Worm (Caenorhabditis elegans) whole organism, mixed stage, embryonic: ENCODE data around the gene hlh-33.

Source experiments
- ceh-83 ChIP-seq: fragments of 200-800 bp; sonication (Bioruptor generic); optimal IDR thresholded peaks from 2 replicates; lab custom pipeline; 2018; ENCODE audit warnings: mild to moderate bottlenecking, missing genetic modification characterization, missing compliant biosample characterization
- ces-1 ChIP-seq: fragments of 150-350 bp; optimal IDR thresholded peaks from 2 replicates; lab custom pipeline; 2014; ENCODE audit warnings: missing biosample characterization, missing genetic modification reagents, missing genetic modification characterization
- lin-13 ChIP-seq: fragments of 150-350 bp; optimal IDR thresholded peaks from 2 replicates; lab custom pipeline; 2014; ENCODE audit warnings: missing biosample characterization, missing genetic modification characterization
- lsy-2 ChIP-seq: fragments of 150-350 bp; optimal IDR thresholded peaks from 2 replicates; lab custom pipeline; 2014; ENCODE audit warnings: missing biosample characterization, missing genetic modification characterization
- mab-5 ChIP-seq: fragments of 150-350 bp; optimal IDR thresholded peaks from 2 replicates; lab custom pipeline; 2014; ENCODE audit warnings: missing biosample characterization, missing genetic modification characterization
- nhr-237 ChIP-seq: fragments of 150-350 bp; optimal IDR thresholded peaks from 2 replicates; lab custom pipeline; 2014; ENCODE audit warnings: missing biosample characterization, missing genetic modification characterization
- pha-4 ChIP-seq: fragments of 150-350 bp; optimal IDR thresholded peaks from 2 replicates; lab custom pipeline; 2018; ENCODE audit warnings: missing biosample characterization, missing genetic modification reagents, missing genetic modification characterization
- snpc-4 ChIP-seq: fragments of 150-350 bp; optimal IDR thresholded peaks from 2 replicates; lab custom pipeline; 2014; ENCODE audit warnings: missing biosample characterization, missing genetic modification characterization
- unc-62 ChIP-seq: fragments of 150-350 bp; optimal IDR thresholded peaks from 2 replicates; lab custom pipeline; 2014; ENCODE audit warnings: missing biosample characterization, missing genetic modification reagents, missing genetic modification characterization

The hlh-33 gene

ce11 chrIII:1905589-1905988 lies 50.4 kb downstream of the hlh-33 start, which contains the start of the genes B0524.6 and pqn-41:
Gene B0524.6, minus strand, starts transcription at chrIII:1905640.
Gene pqn-41, plus strand, starts transcription at chrIII:1905958.
- TF ChIP-seq nhr-237 (tag; lab: Kevin White, UChicago) = peak; percentile 39
- TF ChIP-seq ces-1 (GFP tag; lab: Kevin White, UChicago) = peak; percentile 93
- no peak for TF ChIP-seq snpc-4
- TF ChIP-seq mab-5 (tag; lab: Kevin White, UChicago) = peak; percentile 6
- peak; percentile 79 for TF ChIP-seq lsy-2 (tag; lab: Kevin White, UChicago)
- no peak for TF ChIP-seq ceh-83 (GFP tag; lab: Kevin White, UChicago)
- TF ChIP-seq pha-4 (tag; lab: Kevin White, UChicago) = peak; percentile 30
- TF ChIP-seq lin-13 (tag; lab: Kevin White, UChicago) = peak; percentile 60
- TF ChIP-seq unc-62 (GFP tag; lab: Kevin White, UChicago) = no peak
